Fruit fly (Drosophila melanogaster) S2 (cell line): ENCODE results near the gene tal-1A.

Experiments
- CG8478 ChIP-seq: fragments of >200 bp; optimal IDR thresholded peaks from 2 replicates; lab custom pipeline; 2018
- CTCF ChIP-seq, 2 experiments: fragments of >200 bp; optimal IDR thresholded peaks; 2 replicates each; lab custom pipeline; 2018

DNA sequence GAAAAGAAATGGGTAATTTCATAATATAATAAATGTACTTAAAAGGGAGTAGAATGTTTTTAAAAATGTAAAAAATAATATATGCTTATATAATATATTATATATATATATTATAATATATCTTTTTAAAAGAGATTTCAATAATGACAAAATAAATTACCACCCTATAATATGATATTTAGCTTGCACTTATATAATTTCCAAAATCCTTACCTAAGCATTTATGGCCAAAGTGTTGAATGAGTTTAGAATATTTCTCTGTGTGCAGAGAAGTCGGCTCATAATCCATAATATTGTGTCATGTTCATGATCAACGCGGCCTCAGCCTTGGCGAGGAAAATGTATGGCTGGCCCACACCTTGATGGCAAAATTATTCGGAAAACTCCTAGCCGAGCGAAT, 24.7 kb upstream of the tal-1A start:
- TF ChIP-seq CG8478 (lab: Kevin White, UChicago), result no peak
- no peak for TF ChIP-seq CTCF (optimal IDR thresholded peaks at IDR 0.05; lab: Kevin White, UChicago)
